Worm (Caenorhabditis elegans) whole organism, young adult: ENCODE measurements around the gene T25E4.1.

Experiments used
- C06A6.2 ChIP-seq: fragments of 200-800 bp; sonication (Bioruptor generic); conservative IDR thresholded peaks from 2 replicates; pipeline ENCODE4 v1.3.6; 2022; ENCODE audit warnings: missing genetic modification characterization, missing compliant biosample characterization
- akir-1 ChIP-seq: fragments of 200-800 bp; sonication (Bioruptor generic); optimal IDR thresholded peaks from 2 replicates; lab custom pipeline; 2018; ENCODE audit warnings: mild to moderate bottlenecking, missing genetic modification characterization, moderate library complexity, missing compliant biosample characterization
- bed-1 ChIP-seq: fragments of 200-800 bp; sonication (Bioruptor generic); IDR thresholded peaks from 2 replicates; pipeline ENCODE4 v1.3.6; 2022; ENCODE audit warnings: missing genetic modification reagents, missing genetic modification characterization, missing compliant biosample characterization
- bed-2 ChIP-seq: fragments of 200-800 bp; sonication (Bioruptor generic); IDR thresholded peaks from 2 replicates; pipeline ENCODE4 v1.3.6; 2022; ENCODE audit warnings: missing genetic modification reagents, missing genetic modification characterization, missing compliant biosample characterization
- dpl-1 ChIP-seq: fragments of 150-350 bp; optimal IDR thresholded peaks from 2 replicates; lab custom pipeline; 2014; ENCODE audit warnings: missing biosample characterization, missing genetic modification reagents, missing genetic modification characterization
- pha-4 ChIP-seq: fragments of 150-350 bp; sonication (generic microtip); optimal IDR thresholded peaks from 2 replicates; lab custom pipeline; 2014; ENCODE audit warnings: missing biosample characterization, missing genetic modification reagents, missing genetic modification characterization
- unc-62 ChIP-seq: fragments of 150-350 bp; optimal IDR thresholded peaks from 2 replicates; lab custom pipeline; 2014; ENCODE audit warnings: missing biosample characterization, missing genetic modification reagents, missing genetic modification characterization

DNA sequence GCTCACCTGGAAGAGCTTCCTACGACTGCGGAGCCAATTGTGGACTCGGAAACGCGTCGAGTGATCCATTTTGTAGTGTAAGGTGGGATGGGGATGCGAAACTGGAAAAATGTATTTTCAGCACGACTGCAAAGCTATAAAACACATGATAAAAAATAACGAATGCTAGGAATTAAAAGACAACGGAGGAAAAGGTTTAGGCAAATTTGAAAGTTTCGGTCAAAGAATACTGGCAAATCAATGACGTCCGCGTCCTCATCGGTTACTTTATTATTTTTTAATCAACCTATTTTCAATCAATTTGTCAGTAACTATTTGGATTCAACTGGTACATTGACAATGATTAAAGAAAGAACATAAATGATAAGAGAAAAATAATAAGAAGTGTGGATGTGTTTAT is 29.6 kb downstream of the T25E4.1 start, which contains the start of gene C17G10.7:
- no peak for TF ChIP-seq C06A6.2 (GFP tag; lab: Robert Waterston, UW)
- no peak for TF ChIP-seq akir-1 (GFP tag; lab: Kevin White, UChicago)
- TF ChIP-seq bed-1 (GFP tag; lab: Robert Waterston, UW): no peak
- TF ChIP-seq pha-4: no peak
- TF ChIP-seq dpl-1 (GFP tag; lab: Kevin White, UChicago): no peak
- TF ChIP-seq bed-2 (GFP tag; lab: Robert Waterston, UW): no peak
- TF ChIP-seq unc-62: no peak
